Worm (Caenorhabditis elegans) whole organism, L4 larva: ENCODE results near the gene bus-18.

Experiments
- D1046.2 ChIP-seq: fragments of 200-800 bp; sonication (Bioruptor generic); IDR thresholded peaks from 2 replicates; pipeline ENCODE4 v1.3.6; 2022; ENCODE audit warnings: missing genetic modification characterization, missing compliant biosample characterization
- F26F4.8 ChIP-seq: fragments of 200-800 bp; sonication (Bioruptor generic); conservative IDR thresholded peaks from 2 replicates; pipeline ENCODE4 v1.3.6; 2022; ENCODE audit warnings: missing genetic modification characterization, missing compliant biosample characterization
- Y105C5A.15 ChIP-seq: fragments of 200-800 bp; sonication (Bioruptor generic); IDR thresholded peaks from 2 replicates; pipeline ENCODE4 v1.3.6; 2022; ENCODE audit warnings: missing genetic modification characterization, missing compliant biosample characterization
- ZK337.2 ChIP-seq: fragments of 200-800 bp; sonication (Bioruptor generic); IDR thresholded peaks from 2 replicates; pipeline ENCODE4 v1.3.6; 2022; ENCODE audit warnings: missing genetic modification reagents, missing genetic modification characterization, missing compliant biosample characterization
- ZK546.5 ChIP-seq, 2 experiments: sonication (generic microtip); optimal IDR thresholded peaks; 2 replicates each; lab custom pipeline; 2017; ENCODE audit warnings: missing biosample characterization in 2 of 2, missing genetic modification characterization in 2 of 2
- aha-1 ChIP-seq: fragments of 150-350 bp; peaks from one replicate; lab custom pipeline; 2014; ENCODE audit warnings: missing biosample characterization, missing genetic modification characterization
- arid-1 ChIP-seq: fragments of 200-800 bp; sonication (Bioruptor generic); conservative IDR thresholded peaks from 2 replicates; pipeline ENCODE4 v1.3.6; 2022; ENCODE audit warnings: missing genetic modification reagents, missing genetic modification characterization, missing compliant biosample characterization
- ceh-20 ChIP-seq: fragments of 200-800 bp; sonication (Bioruptor generic); IDR thresholded peaks from 2 replicates; pipeline ENCODE4 v1.3.6; 2022; ENCODE audit warnings: missing genetic modification reagents, missing genetic modification characterization, missing compliant biosample characterization
- ceh-28 ChIP-seq: fragments of 150-350 bp; optimal IDR thresholded peaks from 2 replicates; lab custom pipeline; 2014; ENCODE audit warnings: missing biosample characterization, missing genetic modification reagents, missing genetic modification characterization
- ceh-62 ChIP-seq: sonication (generic microtip); optimal IDR thresholded peaks from 2 replicates; lab custom pipeline; 2017; ENCODE audit warnings: missing biosample characterization, missing genetic modification characterization
- ceh-82 ChIP-seq: sonication (generic microtip); optimal IDR thresholded peaks from 2 replicates; lab custom pipeline; 2017; ENCODE audit warnings: missing biosample characterization, missing genetic modification characterization
- daf-16 ChIP-seq, 3 experiments: sonication (generic microtip); optimal IDR thresholded peaks; 2 replicates each; lab custom pipeline; 2016 to 2017; ENCODE audit warnings: missing genetic modification characterization in 3 of 3, missing genetic modification reagents in 3 of 3, mild to moderate bottlenecking in 2 of 3, missing compliant biosample characterization in 2 of 3, missing biosample characterization in 1 of 3, moderate library complexity in 1 of 3
- dmd-6 ChIP-seq: fragments of 200-800 bp; sonication (Bioruptor generic); IDR thresholded peaks from 2 replicates; pipeline ENCODE4 v1.3.6; 2022; ENCODE audit warnings: missing genetic modification reagents, missing genetic modification characterization, missing compliant biosample characterization
- dve-1 ChIP-seq: sonication (generic microtip); optimal IDR thresholded peaks from 2 replicates; lab custom pipeline; 2017; ENCODE audit warnings: antibody characterized with exemption, mild to moderate bottlenecking, missing genetic modification characterization, missing compliant biosample characterization; ENCODE audit not compliant: insufficient read depth
- hif-1 ChIP-seq, 2 experiments: sonication (generic microtip); optimal IDR thresholded peaks; 2 replicates each; lab custom pipeline; 2016 to 2017; ENCODE audit warnings: missing compliant biosample characterization in 2 of 2, missing genetic modification characterization in 2 of 2, missing genetic modification reagents in 2 of 2, missing genotype in 2 of 2, mild to moderate bottlenecking in 1 of 2
- lin-29 ChIP-seq: fragments of 200-800 bp; sonication (Bioruptor generic); IDR thresholded peaks from 2 replicates; pipeline ENCODE4 v1.3.6; 2022; ENCODE audit warnings: missing genetic modification reagents, missing genetic modification characterization, missing compliant biosample characterization
- lin-38 ChIP-seq: fragments of 200-800 bp; sonication (Bioruptor generic); IDR thresholded peaks from 2 replicates; pipeline ENCODE4 v1.3.6; 2022; ENCODE audit warnings: missing genetic modification reagents, missing genetic modification characterization, missing compliant biosample characterization
- lir-3 ChIP-seq: sonication (generic microtip); optimal IDR thresholded peaks from 2 replicates; lab custom pipeline; 2016; ENCODE audit warnings: mild to moderate bottlenecking, missing genetic modification characterization, missing compliant biosample characterization
- madf-9 ChIP-seq: fragments of 200-800 bp; sonication (Bioruptor generic); conservative IDR thresholded peaks from 2 replicates; pipeline ENCODE4 v1.3.6; 2022; ENCODE audit warnings: missing genetic modification reagents, missing genetic modification characterization, missing compliant biosample characterization
- mdl-1 ChIP-seq, 2 experiments: fragments of 150-350 bp in 1 of 2; sonication (generic microtip) in 1 of 2; optimal IDR thresholded peaks; 2 replicates each; lab custom pipeline; 2014 to 2017; ENCODE audit warnings: missing biosample characterization in 2 of 2, missing genetic modification characterization in 2 of 2
- mdt-29 ChIP-seq: fragments of 200-800 bp; sonication (Bioruptor generic); IDR thresholded peaks from 2 replicates; pipeline ENCODE4 v1.3.6; 2022; ENCODE audit warnings: missing genetic modification reagents, missing genetic modification characterization, missing compliant biosample characterization
- mep-1 ChIP-seq: fragments of 150-350 bp; sonication (generic microtip); optimal IDR thresholded peaks from 3 replicates; lab custom pipeline; 2014; ENCODE audit warnings: missing biosample characterization, missing genetic modification characterization
- mes-2 ChIP-seq: sonication (generic microtip); optimal IDR thresholded peaks from 2 replicates; lab custom pipeline; 2016; ENCODE audit warnings: missing genotype, mild to moderate bottlenecking, missing genetic modification characterization, missing compliant biosample characterization; ENCODE audit not compliant: poor library complexity, severe bottlenecking
- mxl-2 ChIP-seq: fragments of 200-800 bp; sonication (Bioruptor generic); conservative IDR thresholded peaks from 2 replicates; pipeline ENCODE4 v1.3.6; 2022; ENCODE audit warnings: missing genetic modification reagents, missing genetic modification characterization, missing compliant biosample characterization
- nhr-10 ChIP-seq: fragments of 150-350 bp; optimal IDR thresholded peaks from 2 replicates; lab custom pipeline; 2014; ENCODE audit warnings: missing biosample characterization, missing genetic modification characterization
- nhr-237 ChIP-seq: sonication (generic microtip); optimal IDR thresholded peaks from 2 replicates; lab custom pipeline; 2017; ENCODE audit warnings: missing biosample characterization, missing genetic modification characterization
- nhr-25 ChIP-seq: sonication (generic microtip); optimal IDR thresholded peaks from 2 replicates; lab custom pipeline; 2017; ENCODE audit warnings: missing genetic modification characterization, mild to moderate bottlenecking, missing compliant biosample characterization, antibody characterized with exemption, moderate library complexity, borderline replicate concordance; ENCODE audit not compliant: insufficient read depth
- nhr-28 ChIP-seq: fragments of 150-350 bp; optimal IDR thresholded peaks from 2 replicates; lab custom pipeline; 2014; ENCODE audit warnings: missing biosample characterization, missing genetic modification characterization
- nhr-42 ChIP-seq: fragments of 200-800 bp; sonication (Bioruptor generic); IDR thresholded peaks from 2 replicates; pipeline ENCODE4 v1.3.6; 2022; ENCODE audit warnings: missing genetic modification characterization, missing compliant biosample characterization
- nhr-48 ChIP-seq: sonication (generic microtip); optimal IDR thresholded peaks from 2 replicates; lab custom pipeline; 2016; ENCODE audit warnings: mild to moderate bottlenecking, missing genetic modification characterization, missing compliant biosample characterization
- nhr-77 ChIP-seq: fragments of 150-350 bp; optimal IDR thresholded peaks from 2 replicates; lab custom pipeline; 2014; ENCODE audit warnings: missing biosample characterization, missing genetic modification characterization
- pha-4 ChIP-seq, 2 experiments: fragments of 150-350 bp in 1 of 2; fragments of 200-800 bp in 1 of 2; sonication (Bioruptor generic) in 1 of 2; IDR thresholded peaks in 1 of 2; optimal IDR thresholded peaks in 1 of 2; 2 replicates each; pipeline versions ENCODE4 v1.3.6 to Lab custom; 2014 to 2022; ENCODE audit warnings: missing genetic modification characterization in 2 of 2, missing genetic modification reagents in 2 of 2, missing biosample characterization in 1 of 2, missing compliant biosample characterization in 1 of 2
- pqm-1 ChIP-seq: sonication (generic microtip); optimal IDR thresholded peaks from 2 replicates; lab custom pipeline; 2017; ENCODE audit warnings: missing biosample characterization, missing genetic modification characterization
- rbr-2 ChIP-seq: sonication (generic microtip); optimal IDR thresholded peaks from 2 replicates; lab custom pipeline; 2016; ENCODE audit warnings: missing genotype, missing genetic modification characterization, missing compliant biosample characterization
- spr-3 ChIP-seq: fragments of 200-800 bp; sonication (Bioruptor generic); optimal IDR thresholded peaks from 2 replicates; lab custom pipeline; 2018; ENCODE audit warnings: mild to moderate bottlenecking, missing genetic modification characterization, missing compliant biosample characterization
- unc-62 ChIP-seq, 3 experiments: fragments of 150-350 bp in 1 of 3; sonication (generic microtip); optimal IDR thresholded peaks in 2 of 3; peaks in 1 of 3; 1 replicate in 1 of 3; 2 replicates in 2 of 3; lab custom pipeline; 2014 to 2017; ENCODE audit warnings: missing biosample characterization in 3 of 3, missing genetic modification characterization in 3 of 3, missing genetic modification reagents in 3 of 3, missing genotype in 1 of 3
- vab-7 ChIP-seq: fragments of 200-800 bp; sonication (Bioruptor generic); IDR thresholded peaks from 2 replicates; pipeline ENCODE4 v1.3.6; 2022; ENCODE audit warnings: missing genetic modification reagents, missing genetic modification characterization, missing compliant biosample characterization
- zfp-3 ChIP-seq: fragments of 200-800 bp; sonication (Bioruptor generic); conservative IDR thresholded peaks from 2 replicates; pipeline ENCODE4 v1.3.6; 2022; ENCODE audit warnings: missing genetic modification reagents, missing genetic modification characterization, missing compliant biosample characterization
- ztf-11 ChIP-seq: fragments of 150-350 bp; optimal IDR thresholded peaks from 2 replicates; lab custom pipeline; 2014; ENCODE audit warnings: missing biosample characterization, missing genetic modification characterization

Gene bus-18

ce11 chrV:11817263-11817726 is 43.8 kb downstream of the bus-18 start (continued):
- no peak for TF ChIP-seq spr-3 (GFP tag; lab: Kevin White, UChicago)
- peak; percentile 69; the same call in 1 of the 2 replicates for TF ChIP-seq D1046.2 (GFP tag; lab: Robert Waterston, UW)
- peak; percentile 67 for TF ChIP-seq arid-1 (GFP tag; lab: Robert Waterston, UW)
- peak; percentile 48 for TF ChIP-seq mep-1 (tag; lab: Kevin White, UChicago)

DNA sequence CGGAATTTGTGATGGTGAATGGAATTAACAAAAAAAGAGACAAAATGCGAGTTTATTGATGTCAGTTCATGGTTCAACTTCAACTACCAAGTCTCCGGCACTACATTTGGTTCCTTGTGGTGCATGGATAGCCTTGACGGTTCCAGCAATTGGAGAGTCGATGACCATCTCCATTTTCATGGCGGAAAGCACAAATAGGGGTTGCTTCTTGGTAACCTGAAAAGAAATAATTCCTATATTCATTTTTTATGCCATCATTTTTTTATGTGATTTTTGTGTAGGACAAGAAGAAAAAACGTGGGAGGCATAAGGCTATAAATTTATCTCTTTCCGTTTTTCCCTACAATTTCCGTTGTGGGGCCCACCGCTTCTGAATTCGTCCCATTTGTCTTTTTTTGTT is 44.5 kb downstream of the bus-18 start:
- TF ChIP-seq lin-38 (GFP tag; lab: Robert Waterston, UW) (0 out of 2 replicates have a peak, but pooled peaks have one; percentile 15), D1046.2 (GFP tag; lab: Robert Waterston, UW) (0 out of 2 replicates have a peak, but pooled peaks have one; percentile 11), nhr-77 (no peak), nhr-42 (peak; percentile 17; the same call in 1 of the 2 replicates), nhr-25 (tag; lab: Kevin White, UChicago) (no peak), pha-4 (GFP tag; IDR thresholded peaks at IDR 0.05; lab: Robert Waterston, UW) (0 out of 2 replicates have a peak, but pooled peaks have one; percentile 35), pha-4 (tag; optimal IDR thresholded peaks at IDR 0.05; lab: Kevin White, UChicago) (no peak), ceh-20 (GFP tag; lab: Robert Waterston, UW) (0 out of 2 replicates have a peak, but pooled peaks have one; percentile 12), zfp-3 (GFP tag; lab: Robert Waterston, UW) (peak; percentile 79; the same call in 1 of the 2 replicates), Y105C5A.15 (0 out of 2 replicates have a peak, but pooled peaks have one; percentile 32), ZK546.5 (tag; optimal IDR thresholded peaks at IDR 0.05; lab: Kevin White, UChicago) (no peak)

ce11 chrV:11818786-11819185 is 45.3 kb downstream of the bus-18 start:
- peak in 1 of 2 experiments; percentile 44 for TF ChIP-seq unc-62 (GFP tag; optimal IDR thresholded peaks at IDR 0.05 in 1 of 2; lab: Kevin White, UChicago)
- TF ChIP-seq unc-62 (tag; optimal IDR thresholded peaks at IDR 0.05; lab: Kevin White, UChicago), result no peak
- TF ChIP-seq nhr-10 (tag; lab: Kevin White, UChicago), result no peak

DNA sequence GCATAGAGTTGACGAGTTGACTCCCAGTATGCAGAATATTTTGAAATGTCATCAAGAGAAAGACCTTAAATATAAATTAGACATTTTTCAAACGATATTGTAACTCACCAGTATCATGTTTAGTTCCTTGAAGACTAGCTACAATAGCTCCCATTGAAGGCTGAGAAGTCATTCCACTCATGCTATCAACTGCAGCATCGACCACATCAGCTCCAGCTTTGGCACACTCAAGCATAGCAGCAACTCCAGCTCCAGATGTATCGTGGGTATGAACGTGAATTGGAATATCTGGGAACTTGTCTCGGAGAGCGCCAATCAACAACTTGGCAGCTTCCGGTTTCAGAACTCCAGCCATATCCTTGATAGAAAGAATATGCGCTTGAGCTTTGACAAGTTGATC is 45.9 kb downstream of the bus-18 start:
- peak; percentile 76 for TF ChIP-seq aha-1 (tag; lab: Kevin White, UChicago)
- no peak for TF ChIP-seq hif-1 (tag; optimal IDR thresholded peaks at IDR 0.05; lab: Kevin White, UChicago)
- TF ChIP-seq F26F4.8, result no peak
- TF ChIP-seq mes-2 (tag; lab: Kevin White, UChicago), result no peak
- no peak for TF ChIP-seq ZK337.2
- no peak for TF ChIP-seq lin-29 (GFP tag; lab: Robert Waterston, UW)
- no peak for TF ChIP-seq ceh-62
- no peak for TF ChIP-seq arid-1 (GFP tag; lab: Robert Waterston, UW)
- TF ChIP-seq daf-16 (GFP tag; optimal IDR thresholded peaks at IDR 0.05; lab: Kevin White, UChicago), result no peak
- peak; percentile 4 for TF ChIP-seq daf-16 (tag; optimal IDR thresholded peaks at IDR 0.05; lab: Kevin White, UChicago)
- TF ChIP-seq mep-1 (tag; lab: Kevin White, UChicago), result no peak
- TF ChIP-seq lir-3 (tag; lab: Kevin White, UChicago), result no peak
- no peak for TF ChIP-seq ztf-11 (tag; lab: Kevin White, UChicago)
- 0 out of 2 replicates have a peak, but pooled peaks have one; percentile 2 for TF ChIP-seq vab-7 (GFP tag; lab: Robert Waterston, UW)
- TF ChIP-seq mdl-1 (tag; optimal IDR thresholded peaks at IDR 0.05; lab: Kevin White, UChicago), result no peak
- no peak for TF ChIP-seq mxl-2 (GFP tag; lab: Robert Waterston, UW)
- TF ChIP-seq nhr-48 (tag; lab: Kevin White, UChicago), result no peak
- no peak for TF ChIP-seq pqm-1

DNA sequence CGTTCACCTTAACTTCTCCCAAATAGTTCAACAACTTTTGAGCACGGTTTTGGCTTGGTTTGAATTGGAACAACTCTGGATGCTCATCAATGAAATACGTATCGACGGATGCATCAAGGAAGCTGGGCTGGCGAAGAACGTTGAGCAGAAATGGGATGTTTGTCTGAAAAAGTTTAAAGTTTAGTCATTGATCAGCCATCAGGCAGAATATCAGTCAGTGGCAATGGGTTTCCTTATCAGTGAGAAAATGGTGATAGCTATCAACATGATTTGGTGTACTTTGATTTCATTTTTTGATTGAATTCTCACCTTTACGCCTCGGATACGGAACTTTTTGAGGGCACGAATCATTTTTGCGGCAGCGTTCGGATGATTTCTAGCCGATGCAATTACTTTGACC is 47.0 kb downstream of the bus-18 start:
- peak; percentile 68 for TF ChIP-seq nhr-28 (tag; lab: Kevin White, UChicago)
- TF ChIP-seq ceh-62, result no peak
- TF ChIP-seq ceh-20 (GFP tag; lab: Robert Waterston, UW), result no peak
- no peak for TF ChIP-seq spr-3 (GFP tag; lab: Kevin White, UChicago)
- TF ChIP-seq dmd-6 (GFP tag; lab: Robert Waterston, UW), result peak; percentile 57
- TF ChIP-seq madf-9, result no peak
- peak; percentile 43; the same call in 1 of the 2 replicates for TF ChIP-seq mdt-29 (GFP tag; lab: Robert Waterston, UW)
- no peak for TF ChIP-seq ceh-28 (tag; lab: Kevin White, UChicago)
- TF ChIP-seq nhr-237 (tag; lab: Kevin White, UChicago), result no peak
- TF ChIP-seq hif-1 (tag; optimal IDR thresholded peaks at IDR 0.05; lab: Kevin White, UChicago), result no peak
- no peak for TF ChIP-seq ztf-11 (tag; lab: Kevin White, UChicago)
- TF ChIP-seq ceh-82, result no peak
- peak; percentile 96 for TF ChIP-seq aha-1 (tag; lab: Kevin White, UChicago)
- peak; percentile 28 for TF ChIP-seq nhr-77
- peak; percentile 32 for TF ChIP-seq dve-1
- TF ChIP-seq daf-16 (GFP tag; optimal IDR thresholded peaks at IDR 0.05; lab: Kevin White, UChicago), result no peak
- TF ChIP-seq daf-16 (tag; optimal IDR thresholded peaks at IDR 0.05; lab: Kevin White, UChicago), result peak; percentile 23
- TF ChIP-seq pqm-1, result peak; percentile 54
- TF ChIP-seq rbr-2, result no peak
